Worm (Caenorhabditis elegans): Measurements from ENCODE around the gene his-62.

- TF ChIP-seq C04F5.9 (tag; optimal IDR thresholded peaks at IDR 0.05) = no peak
- no peak for TF ChIP-seq nhr-47 (tag; optimal IDR thresholded peaks at IDR 0.05)
- no peak for TF ChIP-seq egl-27 (tag; optimal IDR thresholded peaks at IDR 0.05)
- no peak for TF ChIP-seq nhr-28 (tag; optimal IDR thresholded peaks at IDR 0.05)
- TF ChIP-seq ceh-82 (tag; optimal IDR thresholded peaks at IDR 0.05) = no peak
- no peak for TF ChIP-seq zag-1 (tag; optimal IDR thresholded peaks at IDR 0.05)
- peak; percentile 58 for TF ChIP-seq mep-1 (tag; optimal IDR thresholded peaks at IDR 0.05)
- TF ChIP-seq pqm-1 (tag; optimal IDR thresholded peaks at IDR 0.05) = no peak
- TF ChIP-seq fos-1 (tag; optimal IDR thresholded peaks at IDR 0.05) = no peak
Observed at ce11 chrIV:7487554-7488456, 1.5 kb downstream of the his-62 start, which contains the start of the genes his-60 and his-59.
